Fruit fly (Drosophila melanogaster) whole organism, embryonic: ENCODE measurements around the gene CG43618.

Source experiments
- ATbp ChIP-seq: fragments of 200-800 bp; sonication (Bioruptor generic); optimal IDR thresholded peaks from 2 replicates; lab custom pipeline; 2017; ENCODE audit warnings: missing biosample characterization, mild to moderate bottlenecking, missing genetic modification characterization, missing genetic modification reagents
- Bdp1 ChIP-seq: fragments of 200-800 bp; sonication (Bioruptor generic); optimal IDR thresholded peaks from 3 replicates; lab custom pipeline; 2016; ENCODE audit warnings: missing biosample characterization, missing genetic modification characterization
- Bgb ChIP-seq: fragments of 200-800 bp; sonication (Bioruptor generic); IDR thresholded peaks from 2 replicates; pipeline ENCODE4 v1.3.6; 2022; ENCODE audit warnings: missing biosample characterization, missing genetic modification characterization; ENCODE audit not compliant: partially characterized antibody
- Blimp-1 ChIP-seq: fragments of 200-800 bp; sonication (Bioruptor generic); optimal IDR thresholded peaks from 3 replicates; lab custom pipeline; 2018; ENCODE audit warnings: missing biosample characterization, missing genetic modification characterization, mild to moderate bottlenecking, moderate library complexity, missing genetic modification reagents
- CG12769 ChIP-seq: fragments of 200-800 bp; sonication (Bioruptor generic); optimal IDR thresholded peaks from 2 replicates; lab custom pipeline; 2019; ENCODE audit warnings: missing biosample characterization, mild to moderate bottlenecking, missing genetic modification characterization, moderate library complexity
- CG13287 ChIP-seq: fragments of 200-800 bp; sonication (Bioruptor generic); IDR thresholded peaks from 2 replicates; pipeline ENCODE4 v1.3.6; 2022; ENCODE audit warnings: missing biosample characterization, missing genetic modification characterization; ENCODE audit not compliant: partially characterized antibody
- CG13775 ChIP-seq: fragments of 200-800 bp; sonication (Bioruptor generic); optimal IDR thresholded peaks from 3 replicates; lab custom pipeline; 2017; ENCODE audit warnings: missing biosample characterization, mild to moderate bottlenecking, missing genetic modification characterization
- CG15269 ChIP-seq: fragments of 200-800 bp; sonication (Bioruptor generic); optimal IDR thresholded peaks from 2 replicates; lab custom pipeline; 2018; ENCODE audit warnings: missing biosample characterization, mild to moderate bottlenecking, missing genetic modification characterization, moderate library complexity
- CG17361 ChIP-seq: fragments of 200-800 bp; sonication (Bioruptor generic); IDR thresholded peaks from 3 replicates; pipeline ENCODE4 v1.3.6; 2022; ENCODE audit warnings: missing biosample characterization, missing genetic modification characterization
- CG18262 ChIP-seq: fragments of 200-800 bp; optimal IDR thresholded peaks from 3 replicates; lab custom pipeline; 2019; ENCODE audit warnings: missing biosample characterization, mild to moderate bottlenecking, missing genetic modification characterization, moderate library complexity
- CG2129 ChIP-seq: fragments of 200-800 bp; sonication (Bioruptor generic); IDR thresholded peaks from 2 replicates; pipeline ENCODE4 v1.3.6; 2022; ENCODE audit warnings: missing biosample characterization, missing genetic modification characterization; ENCODE audit not compliant: partially characterized antibody
- CG2678 ChIP-seq: fragments of 200-800 bp; sonication (Bioruptor generic); optimal IDR thresholded peaks from 3 replicates; lab custom pipeline; 2019; ENCODE audit warnings: missing biosample characterization, mild to moderate bottlenecking, missing genetic modification characterization, moderate library complexity
- CG31441 ChIP-seq: fragments of 200-800 bp; sonication (Bioruptor generic); IDR thresholded peaks from 2 replicates; pipeline ENCODE4 v1.3.6; 2022; ENCODE audit warnings: missing biosample characterization, missing genetic modification characterization
- CG34422 ChIP-seq: fragments of 200-800 bp; sonication (Bioruptor generic); IDR thresholded peaks from 3 replicates; pipeline ENCODE4 v1.3.6; 2022; ENCODE audit warnings: missing biosample characterization, missing genetic modification characterization
- CG42726 ChIP-seq: fragments of 200-800 bp; sonication (Bioruptor generic); IDR thresholded peaks from 2 replicates; pipeline ENCODE4 v1.3.6; 2022; ENCODE audit warnings: missing biosample characterization, missing genetic modification characterization; ENCODE audit not compliant: partially characterized antibody
- CG7372 ChIP-seq: fragments of 200-800 bp; sonication (Bioruptor generic); IDR thresholded peaks from 2 replicates; pipeline ENCODE4 v1.3.6; 2022; ENCODE audit warnings: missing biosample characterization, missing genetic modification characterization
- CTCF ChIP-seq: fragments of 200-800 bp; sonication (Bioruptor generic); optimal IDR thresholded peaks from 2 replicates; lab custom pipeline; 2017; ENCODE audit warnings: missing biosample characterization, mild to moderate bottlenecking, missing genetic modification characterization, moderate library complexity
- Dek ChIP-seq: fragments of 200-800 bp; sonication (Bioruptor generic); optimal IDR thresholded peaks from 3 replicates; lab custom pipeline; 2019; ENCODE audit warnings: missing biosample characterization, mild to moderate bottlenecking, missing genetic modification characterization, moderate library complexity
- Eip74EF ChIP-seq, 2 experiments: fragments of 200-800 bp in 1 of 2; fragments of >200 bp in 1 of 2; sonication (Bioruptor generic) in 1 of 2; optimal IDR thresholded peaks; 2 replicates each; lab custom pipeline; 2017 to 2019; ENCODE audit warnings: missing biosample characterization in 2 of 2, missing genetic modification characterization in 2 of 2, mild to moderate bottlenecking in 1 of 2, moderate library complexity in 1 of 2
- Ets97D ChIP-seq: fragments of 200-800 bp; sonication (Bioruptor generic); optimal IDR thresholded peaks from 3 replicates; lab custom pipeline; 2016; ENCODE audit warnings: missing biosample characterization, missing genetic modification characterization
- Gsc ChIP-seq: fragments of 200-800 bp; sonication (Bioruptor generic); IDR thresholded peaks from 2 replicates; pipeline ENCODE4 v1.3.6; 2022; ENCODE audit warnings: missing biosample characterization, missing genetic modification characterization
- Hsf ChIP-seq: fragments of 200-800 bp; sonication (Bioruptor generic); optimal IDR thresholded peaks from 3 replicates; lab custom pipeline; 2016; ENCODE audit warnings: missing biosample characterization, missing genetic modification characterization
- Lim3 ChIP-seq: fragments of 200-800 bp; sonication (Bioruptor generic); IDR thresholded peaks from 2 replicates; pipeline ENCODE4 v1.3.6; 2022; ENCODE audit warnings: missing biosample characterization, missing genetic modification characterization
- Med ChIP-seq: fragments of 200-800 bp; sonication (Bioruptor generic); peaks from one replicate; lab custom pipeline; 2016; ENCODE audit warnings: missing biosample characterization, missing genetic modification characterization, mild to moderate bottlenecking, inconsistent platforms, moderate library complexity
- Rx ChIP-seq: fragments of 200-800 bp; sonication (Bioruptor generic); IDR thresholded peaks from 2 replicates; pipeline ENCODE4 v1.3.6; 2022; ENCODE audit warnings: missing biosample characterization, missing genetic modification characterization
- Scr ChIP-seq: fragments of 200-800 bp; sonication (Bioruptor generic); IDR thresholded peaks from 2 replicates; pipeline ENCODE4 v1.3.6; 2022; ENCODE audit warnings: missing biosample characterization, missing genetic modification characterization; ENCODE audit not compliant: partially characterized antibody
- Sin3A ChIP-seq: fragments of >200 bp; optimal IDR thresholded peaks from 2 replicates; lab custom pipeline; 2018
- YL-1 ChIP-seq: fragments of 200-800 bp; sonication (Bioruptor generic); optimal IDR thresholded peaks from 3 replicates; lab custom pipeline; 2017; ENCODE audit warnings: missing biosample characterization, mild to moderate bottlenecking, missing genetic modification characterization
- al ChIP-seq: fragments of 200-800 bp; sonication (Bioruptor generic); IDR thresholded peaks from 2 replicates; pipeline ENCODE4 v1.3.6; 2022; ENCODE audit warnings: missing biosample characterization, missing genetic modification characterization
- ato ChIP-seq: fragments of 200-800 bp; sonication (Bioruptor generic); IDR thresholded peaks from 2 replicates; pipeline ENCODE4 v1.3.6; 2022; ENCODE audit warnings: missing biosample characterization, missing genetic modification characterization; ENCODE audit not compliant: partially characterized antibody
- btn ChIP-seq: fragments of 200-800 bp; sonication (Bioruptor generic); optimal IDR thresholded peaks from 2 replicates; lab custom pipeline; 2016; ENCODE audit warnings: missing biosample characterization, missing genetic modification characterization
- caup ChIP-seq: fragments of 200-800 bp; sonication (Bioruptor generic); optimal IDR thresholded peaks from 3 replicates; lab custom pipeline; 2017; ENCODE audit warnings: missing biosample characterization, mild to moderate bottlenecking, missing genetic modification characterization, moderate library complexity; ENCODE audit not compliant: severe bottlenecking
- cg ChIP-seq: fragments of 200-800 bp; sonication (Bioruptor generic); optimal IDR thresholded peaks from 3 replicates; lab custom pipeline; 2019; ENCODE audit warnings: missing biosample characterization, mild to moderate bottlenecking, missing genetic modification characterization, moderate library complexity
- chinmo ChIP-seq: fragments of 200-800 bp; sonication (Bioruptor generic); IDR thresholded peaks from 4 replicates; pipeline ENCODE4 v1.3.6; 2022; ENCODE audit warnings: missing biosample characterization, missing genetic modification characterization; ENCODE audit not compliant: partially characterized antibody
- chm ChIP-seq: fragments of 200-800 bp; sonication (Bioruptor generic); IDR thresholded peaks from 2 replicates; pipeline ENCODE4 v1.3.6; 2022; ENCODE audit warnings: missing biosample characterization, missing genetic modification characterization
- ewg ChIP-seq: fragments of 200-800 bp; sonication (Bioruptor generic); optimal IDR thresholded peaks from 3 replicates; lab custom pipeline; 2017; ENCODE audit warnings: mild to moderate bottlenecking, missing biosample characterization, missing genetic modification reagents, missing genetic modification characterization
- grau ChIP-seq: fragments of 200-800 bp; optimal IDR thresholded peaks from 3 replicates; lab custom pipeline; 2019; ENCODE audit warnings: missing biosample characterization, mild to moderate bottlenecking, missing genetic modification characterization, moderate library complexity
- gsb ChIP-seq: fragments of 200-800 bp; sonication (Bioruptor generic); IDR thresholded peaks from 2 replicates; pipeline ENCODE4 v1.3.6; 2022; ENCODE audit warnings: missing biosample characterization, missing genetic modification characterization
- nmo ChIP-seq: fragments of 200-800 bp; sonication (Bioruptor generic); optimal IDR thresholded peaks from 2 replicates; lab custom pipeline; 2018; ENCODE audit warnings: missing biosample characterization, mild to moderate bottlenecking, missing genetic modification characterization, moderate library complexity
- p53 ChIP-seq: fragments of 200-800 bp; sonication (Bioruptor generic); optimal IDR thresholded peaks from 2 replicates; lab custom pipeline; 2016; ENCODE audit warnings: missing biosample characterization, missing genetic modification characterization
- prd ChIP-seq, 3 experiments: fragments of >200 bp in 2 of 3; fragments of 200-800 bp in 1 of 3; sonication (Bioruptor generic) in 1 of 3; optimal IDR thresholded peaks in 2 of 3; IDR thresholded peaks in 1 of 3; 2 replicates in 2 of 3; 3 replicates in 1 of 3; pipeline versions ENCODE4 v1.3.6 to Lab custom; 2017 to 2022; ENCODE audit warnings: missing biosample characterization in 1 of 3, missing genetic modification characterization in 1 of 3
- pzg ChIP-seq: fragments of 200-800 bp; sonication (Bioruptor generic); optimal IDR thresholded peaks from 3 replicates; lab custom pipeline; 2018; ENCODE audit warnings: missing biosample characterization, mild to moderate bottlenecking, missing genetic modification characterization, moderate library complexity
- rib ChIP-seq: fragments of 200-800 bp; sonication (Bioruptor generic); IDR thresholded peaks from 2 replicates; pipeline ENCODE4 v1.3.6; 2022; ENCODE audit warnings: missing biosample characterization, missing genetic modification characterization
- scrt ChIP-seq: fragments of 200-800 bp; sonication (Bioruptor generic); optimal IDR thresholded peaks from 2 replicates; lab custom pipeline; 2018; ENCODE audit warnings: missing biosample characterization, mild to moderate bottlenecking, missing genetic modification characterization, moderate library complexity
- sd ChIP-seq: fragments of 200-800 bp; sonication (Bioruptor generic); optimal IDR thresholded peaks from 3 replicates; lab custom pipeline; 2018; ENCODE audit warnings: missing biosample characterization, mild to moderate bottlenecking, missing genetic modification characterization, moderate library complexity
- tup ChIP-seq: fragments of 200-800 bp; sonication (Bioruptor generic); optimal IDR thresholded peaks from 2 replicates; lab custom pipeline; 2016; ENCODE audit warnings: missing biosample characterization, mild to moderate bottlenecking, missing genetic modification characterization, moderate library complexity

Gene CG43618

DNA sequence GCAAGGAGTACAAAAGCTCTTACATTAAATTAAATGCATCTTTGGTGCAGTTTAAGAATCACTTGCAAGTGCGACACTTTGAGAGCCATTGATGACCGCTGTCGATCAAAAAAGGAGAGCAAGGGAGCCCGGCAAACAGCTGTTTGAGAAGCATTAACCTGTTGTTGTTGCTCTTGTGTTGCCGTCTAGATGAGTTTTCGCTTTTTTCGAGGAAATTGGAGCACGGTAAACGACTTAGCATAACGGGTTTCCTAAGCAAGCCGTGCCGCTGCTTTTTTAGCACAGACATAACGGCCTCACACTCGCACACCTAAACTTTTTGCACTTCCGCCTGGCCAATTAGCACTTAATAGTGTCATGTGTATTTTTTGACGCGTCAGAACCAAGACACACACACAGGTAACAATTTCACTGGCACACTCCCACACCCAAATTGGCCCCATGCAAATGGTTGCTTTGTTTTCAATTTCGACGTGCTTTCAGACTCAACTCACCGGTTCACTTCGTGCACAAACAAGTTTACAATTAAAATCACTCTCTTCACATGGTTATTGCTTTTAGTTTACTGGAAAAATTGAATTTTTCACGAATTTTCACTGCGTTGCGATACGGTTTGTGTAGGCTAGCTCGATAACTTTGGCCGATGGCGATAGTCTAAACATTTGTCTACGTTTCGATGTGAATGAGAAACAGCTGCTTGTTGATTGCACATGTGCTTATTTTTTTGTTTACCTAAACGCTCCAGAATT is 18.6 kb upstream of the CG43618 start, which contains the start of the genes CG10903 and CG2747 (continued):
- peak; percentile 74 for TF ChIP-seq Scr (GFP tag; lab: Robert Waterston, UW)
- TF ChIP-seq CTCF (GFP tag; lab: Kevin White, UChicago), result no peak
- peak; percentile 59; the same call in 1 of the 4 replicates for TF ChIP-seq chinmo (GFP tag; lab: Robert Waterston, UW)
- no peak for TF ChIP-seq Gsc (GFP tag; lab: Robert Waterston, UW)
- TF ChIP-seq tup (GFP tag; lab: Kevin White, UChicago), result no peak
- no peak for TF ChIP-seq Dek
- TF ChIP-seq al (GFP tag; lab: Robert Waterston, UW), result no peak
- no peak for TF ChIP-seq ATbp (GFP tag; lab: Kevin White, UChicago)
- no peak for TF ChIP-seq CG42726 (GFP tag; lab: Robert Waterston, UW)
- no peak for TF ChIP-seq CG15269 (tag; lab: Kevin White, UChicago)
- peak; percentile 46; the same call in 1 of the 2 replicates for TF ChIP-seq ato
- TF ChIP-seq CG13287 (GFP tag; lab: Robert Waterston, UW), result peak; percentile 78
- no peak for TF ChIP-seq CG7372 (GFP tag; lab: Robert Waterston, UW)
- peak; percentile 80 for TF ChIP-seq cg
- TF ChIP-seq p53 (GFP tag; lab: Kevin White, UChicago), result peak; percentile 36
- peak; percentile 25; the same call in 1 of the 3 replicates for TF ChIP-seq CG34422 (GFP tag; lab: Robert Waterston, UW)
- TF ChIP-seq Blimp-1 (GFP tag; lab: Kevin White, UChicago), result peak; percentile 61
- no peak; the same call in 1 of the 2 replicates for TF ChIP-seq CG2129 (GFP tag; lab: Robert Waterston, UW)
- TF ChIP-seq pzg (GFP tag; lab: Kevin White, UChicago), result peak; percentile 67
- TF ChIP-seq rib (GFP tag; lab: Robert Waterston, UW), result no peak
- no peak for TF ChIP-seq Hsf (GFP tag; lab: Kevin White, UChicago)
- TF ChIP-seq Rx (GFP tag; lab: Robert Waterston, UW), result no peak
- TF ChIP-seq CG13775, result no peak
- TF ChIP-seq sd (tag; lab: Kevin White, UChicago), result peak; percentile 79
- TF ChIP-seq CG12769, result peak; percentile 41
- no peak for TF ChIP-seq CG17361 (GFP tag; lab: Robert Waterston, UW)
- peak; percentile 85 for TF ChIP-seq Med (GFP tag; lab: Kevin White, UChicago)
- TF ChIP-seq scrt, result peak; percentile 81
- TF ChIP-seq CG18262 (tag; lab: Kevin White, UChicago), result peak; percentile 8
- no peak for TF ChIP-seq Lim3 (GFP tag; lab: Robert Waterston, UW)
- TF ChIP-seq YL-1 (GFP tag; lab: Kevin White, UChicago), result peak; percentile 79
- TF ChIP-seq CG2678, result peak; percentile 17
- TF ChIP-seq ewg (GFP tag; lab: Kevin White, UChicago), result no peak
- peak; percentile 60 for TF ChIP-seq Sin3A (lab: Kevin White, UChicago)
- peak in 1 of 2 experiments; percentile 80 for TF ChIP-seq Eip74EF (GFP tag; optimal IDR thresholded peaks at IDR 0.05; lab: Kevin White, UChicago)
- TF ChIP-seq chm (GFP tag; lab: Robert Waterston, UW), result no peak
- peak; percentile 74 for TF ChIP-seq Bgb
- TF ChIP-seq btn (GFP tag; lab: Kevin White, UChicago), result no peak
- TF ChIP-seq CG31441, result no peak
- TF ChIP-seq Bdp1 (GFP tag; lab: Kevin White, UChicago), result no peak
- peak; percentile 24 for TF ChIP-seq nmo
- no peak for TF ChIP-seq caup (GFP tag; lab: Kevin White, UChicago)
- no peak for TF ChIP-seq gsb (GFP tag; lab: Robert Waterston, UW)
- TF ChIP-seq prd (optimal IDR thresholded peaks at IDR 0.05; lab: Kevin White, UChicago), result no peak
- TF ChIP-seq prd (GFP tag; IDR thresholded peaks at IDR 0.05; lab: Robert Waterston, UW), result no peak
- peak; percentile 9 for TF ChIP-seq grau (tag; lab: Kevin White, UChicago)
- TF ChIP-seq Ets97D (GFP tag; lab: Kevin White, UChicago), result peak; percentile 36
- TF ChIP-seq, all 482 proteins: peak for 98
